Worm (Caenorhabditis elegans) whole organism, L4 larva: Measurements from ENCODE around the gene atad-3.

Experiments
- D1046.2 ChIP-seq: fragments of 200-800 bp; sonication (Bioruptor generic); IDR thresholded peaks from 2 replicates; pipeline ENCODE4 v1.3.6; 2022; ENCODE audit warnings: missing genetic modification characterization, missing compliant biosample characterization
- ZK337.2 ChIP-seq: fragments of 200-800 bp; sonication (Bioruptor generic); IDR thresholded peaks from 2 replicates; pipeline ENCODE4 v1.3.6; 2022; ENCODE audit warnings: missing genetic modification reagents, missing genetic modification characterization, missing compliant biosample characterization
- aha-1 ChIP-seq: fragments of 150-350 bp; peaks from one replicate; lab custom pipeline; 2014; ENCODE audit warnings: missing biosample characterization, missing genetic modification characterization
- arid-1 ChIP-seq: fragments of 200-800 bp; sonication (Bioruptor generic); conservative IDR thresholded peaks from 2 replicates; pipeline ENCODE4 v1.3.6; 2022; ENCODE audit warnings: missing genetic modification reagents, missing genetic modification characterization, missing compliant biosample characterization
- attf-4 ChIP-seq: sonication (generic microtip); optimal IDR thresholded peaks from 3 replicates; lab custom pipeline; 2017; ENCODE audit warnings: missing biosample characterization, missing genetic modification characterization
- ceh-32 ChIP-seq: sonication (generic microtip); optimal IDR thresholded peaks from 2 replicates; lab custom pipeline; 2016; ENCODE audit warnings: mild to moderate bottlenecking, missing genetic modification characterization, missing compliant biosample characterization; ENCODE audit not compliant: poor library complexity
- cey-2 ChIP-seq: sonication (generic microtip); optimal IDR thresholded peaks from 3 replicates; lab custom pipeline; 2017; ENCODE audit warnings: missing genetic modification characterization, mild to moderate bottlenecking, missing compliant biosample characterization, antibody characterized with exemption, borderline replicate concordance; ENCODE audit not compliant: insufficient read depth
- ctbp-1 ChIP-seq: fragments of 200-800 bp; sonication (Bioruptor generic); IDR thresholded peaks from 2 replicates; pipeline ENCODE4 v1.3.6; 2022; ENCODE audit warnings: missing genetic modification reagents, missing genetic modification characterization, missing compliant biosample characterization
- daf-16 ChIP-seq, 3 experiments: sonication (generic microtip); optimal IDR thresholded peaks; 2 replicates each; lab custom pipeline; 2016 to 2017; ENCODE audit warnings: missing genetic modification characterization in 3 of 3, missing genetic modification reagents in 3 of 3, mild to moderate bottlenecking in 2 of 3, missing compliant biosample characterization in 2 of 3, missing biosample characterization in 1 of 3, moderate library complexity in 1 of 3
- daf-19 ChIP-seq: fragments of 200-800 bp; sonication (Bioruptor generic); conservative IDR thresholded peaks from 2 replicates; pipeline ENCODE4 v1.3.6; 2022; ENCODE audit warnings: missing genetic modification characterization, missing compliant biosample characterization
- daf-8 ChIP-seq: fragments of 200-800 bp; sonication (Bioruptor generic); IDR thresholded peaks from 2 replicates; pipeline ENCODE4 v1.3.6; 2022; ENCODE audit warnings: missing genetic modification characterization, missing compliant biosample characterization
- dmd-6 ChIP-seq: fragments of 200-800 bp; sonication (Bioruptor generic); IDR thresholded peaks from 2 replicates; pipeline ENCODE4 v1.3.6; 2022; ENCODE audit warnings: missing genetic modification reagents, missing genetic modification characterization, missing compliant biosample characterization
- dmd-9 ChIP-seq: fragments of 200-800 bp; sonication (Bioruptor generic); IDR thresholded peaks from 2 replicates; pipeline ENCODE4 v1.3.6; 2022; ENCODE audit warnings: missing genetic modification reagents, missing genetic modification characterization, missing compliant biosample characterization
- egl-43 ChIP-seq: fragments of 200-800 bp; sonication (Bioruptor generic); IDR thresholded peaks from 2 replicates; pipeline ENCODE4 v1.3.6; 2022; ENCODE audit warnings: missing genetic modification reagents, missing genetic modification characterization, missing compliant biosample characterization
- hif-1 ChIP-seq, 2 experiments: sonication (generic microtip); optimal IDR thresholded peaks; 2 replicates each; lab custom pipeline; 2016 to 2017; ENCODE audit warnings: missing compliant biosample characterization in 2 of 2, missing genetic modification characterization in 2 of 2, missing genetic modification reagents in 2 of 2, missing genotype in 2 of 2, mild to moderate bottlenecking in 1 of 2
- hmg-1.1 ChIP-seq: fragments of 200-800 bp; sonication (Bioruptor generic); IDR thresholded peaks from 2 replicates; pipeline ENCODE4 v1.3.6; 2022; ENCODE audit warnings: missing genetic modification reagents, missing genetic modification characterization, missing compliant biosample characterization
- lin-38 ChIP-seq: fragments of 200-800 bp; sonication (Bioruptor generic); IDR thresholded peaks from 2 replicates; pipeline ENCODE4 v1.3.6; 2022; ENCODE audit warnings: missing genetic modification reagents, missing genetic modification characterization, missing compliant biosample characterization
- lsy-2 ChIP-seq, 2 experiments: fragments of 150-350 bp in 1 of 2; sonication (generic microtip) in 1 of 2; optimal IDR thresholded peaks; 2 replicates each; lab custom pipeline; 2014 to 2017; ENCODE audit warnings: missing biosample characterization in 2 of 2, missing genetic modification characterization in 2 of 2
- madf-5 ChIP-seq, 2 experiments: fragments of 200-800 bp; sonication (Bioruptor generic); IDR thresholded peaks; 2 replicates each; pipeline ENCODE4 v1.3.6; 2022; ENCODE audit warnings: missing compliant biosample characterization in 2 of 2, missing genetic modification characterization in 2 of 2
- madf-9 ChIP-seq: fragments of 200-800 bp; sonication (Bioruptor generic); conservative IDR thresholded peaks from 2 replicates; pipeline ENCODE4 v1.3.6; 2022; ENCODE audit warnings: missing genetic modification reagents, missing genetic modification characterization, missing compliant biosample characterization
- mep-1 ChIP-seq: fragments of 150-350 bp; sonication (generic microtip); optimal IDR thresholded peaks from 3 replicates; lab custom pipeline; 2014; ENCODE audit warnings: missing biosample characterization, missing genetic modification characterization
- mes-2 ChIP-seq: sonication (generic microtip); optimal IDR thresholded peaks from 2 replicates; lab custom pipeline; 2016; ENCODE audit warnings: missing genotype, mild to moderate bottlenecking, missing genetic modification characterization, missing compliant biosample characterization; ENCODE audit not compliant: poor library complexity, severe bottlenecking
- mxl-2 ChIP-seq: fragments of 200-800 bp; sonication (Bioruptor generic); conservative IDR thresholded peaks from 2 replicates; pipeline ENCODE4 v1.3.6; 2022; ENCODE audit warnings: missing genetic modification reagents, missing genetic modification characterization, missing compliant biosample characterization
- nhr-10 ChIP-seq: fragments of 150-350 bp; optimal IDR thresholded peaks from 2 replicates; lab custom pipeline; 2014; ENCODE audit warnings: missing biosample characterization, missing genetic modification characterization
- nhr-42 ChIP-seq: fragments of 200-800 bp; sonication (Bioruptor generic); IDR thresholded peaks from 2 replicates; pipeline ENCODE4 v1.3.6; 2022; ENCODE audit warnings: missing genetic modification characterization, missing compliant biosample characterization
- nhr-76 ChIP-seq: fragments of 150-350 bp; optimal IDR thresholded peaks from 2 replicates; lab custom pipeline; 2014; ENCODE audit warnings: missing biosample characterization, missing genetic modification characterization
- nhr-77 ChIP-seq: fragments of 150-350 bp; optimal IDR thresholded peaks from 2 replicates; lab custom pipeline; 2014; ENCODE audit warnings: missing biosample characterization, missing genetic modification characterization
- unc-62 ChIP-seq, 3 experiments: fragments of 150-350 bp in 1 of 3; sonication (generic microtip); optimal IDR thresholded peaks in 2 of 3; peaks in 1 of 3; 1 replicate in 1 of 3; 2 replicates in 2 of 3; lab custom pipeline; 2014 to 2017; ENCODE audit warnings: missing biosample characterization in 3 of 3, missing genetic modification characterization in 3 of 3, missing genetic modification reagents in 3 of 3, missing genotype in 1 of 3
- vab-7 ChIP-seq: fragments of 200-800 bp; sonication (Bioruptor generic); IDR thresholded peaks from 2 replicates; pipeline ENCODE4 v1.3.6; 2022; ENCODE audit warnings: missing genetic modification reagents, missing genetic modification characterization, missing compliant biosample characterization
- zag-1 ChIP-seq: fragments of 150-350 bp; optimal IDR thresholded peaks from 2 replicates; lab custom pipeline; 2014; ENCODE audit warnings: missing biosample characterization, missing genetic modification characterization
- zip-2 ChIP-seq: fragments of 150-350 bp; optimal IDR thresholded peaks from 2 replicates; lab custom pipeline; 2014; ENCODE audit warnings: missing biosample characterization, missing genetic modification characterization
- ztf-7 ChIP-seq: fragments of 150-350 bp; optimal IDR thresholded peaks from 2 replicates; lab custom pipeline; 2014; ENCODE audit warnings: missing biosample characterization, missing genetic modification characterization

The atad-3 gene

DNA sequence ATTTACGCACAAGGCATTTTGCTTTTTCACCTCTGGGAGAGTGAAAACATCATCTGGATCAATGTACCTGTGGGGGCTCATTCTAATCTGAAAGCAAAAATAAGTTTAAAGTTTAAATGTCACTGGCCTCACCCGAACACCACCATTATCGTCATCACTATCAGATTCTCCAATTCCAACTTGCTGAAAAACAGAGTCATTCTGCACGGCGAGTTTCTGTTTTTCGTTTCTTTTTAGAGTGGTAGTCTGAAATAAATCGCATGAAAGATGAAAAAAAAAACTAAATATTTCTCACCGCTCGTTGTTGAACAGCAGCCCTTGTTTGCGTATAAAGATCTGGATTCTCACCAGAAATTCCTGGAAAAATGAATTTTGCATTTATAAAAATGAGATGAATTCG is 1.6 kb upstream of the atad-3 start:
- TF ChIP-seq arid-1 (GFP tag; lab: Robert Waterston, UW) (no peak), madf-5 (GFP tag; IDR thresholded peaks at IDR 0.05; lab: Robert Waterston, UW) (0 out of 4 replicates have a peak, but pooled peaks of 1 of the 2 experiments have one; percentile 47), daf-19 (GFP tag; lab: Robert Waterston, UW) (0 out of 2 replicates have a peak, but pooled peaks have one; percentile 65), lin-38 (0 out of 2 replicates have a peak, but pooled peaks have one; percentile 4)

DNA sequence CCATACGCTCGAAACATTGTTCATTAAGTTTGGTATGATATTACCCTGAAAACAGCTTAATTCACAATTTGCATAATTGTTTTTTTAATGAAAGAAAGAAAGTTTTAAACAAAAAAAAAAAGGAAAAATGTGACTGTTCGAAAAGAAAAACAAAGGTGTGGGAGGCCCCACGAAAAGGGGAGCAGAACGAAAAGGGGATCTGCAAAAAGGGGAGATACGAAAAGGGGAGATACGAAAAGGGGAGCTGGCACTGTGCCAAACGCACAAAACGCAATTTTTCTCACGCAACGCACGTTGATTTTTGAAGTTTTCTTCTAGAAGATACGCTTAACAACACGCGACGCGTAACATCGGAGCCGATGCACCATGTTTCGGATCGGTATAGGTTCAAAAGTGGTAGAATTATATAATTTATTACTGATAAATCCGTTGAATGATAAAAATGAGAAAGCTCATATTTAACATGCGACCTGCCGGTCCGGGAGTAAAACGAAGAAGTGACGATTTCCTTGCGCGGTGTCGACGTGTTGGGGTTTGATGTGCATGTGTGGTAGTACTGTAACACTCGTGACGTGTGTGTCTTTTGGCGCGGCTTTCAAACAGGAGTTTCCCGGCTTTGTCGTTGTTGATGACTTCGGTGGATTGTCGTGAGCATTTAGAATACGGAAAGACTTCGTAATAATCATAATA is 1.1 kb upstream of the atad-3 start, which contains the start of gene nrde-2:
nrde-2 (minus strand) TSS at position 45 of the 690 bp plus-strand sequence.
- TF ChIP-seq mes-2 (tag; lab: Kevin White, UChicago), result peak; percentile 72
- TF ChIP-seq dmd-6 (GFP tag; lab: Robert Waterston, UW), result 0 out of 2 replicates have a peak, but pooled peaks have one; percentile 26
- TF ChIP-seq ZK337.2 (GFP tag; lab: Robert Waterston, UW), result 0 out of 2 replicates have a peak, but pooled peaks have one; percentile 9
- 0 out of 2 replicates have a peak, but pooled peaks have one; percentile 43 for TF ChIP-seq madf-9 (GFP tag; lab: Robert Waterston, UW)
- TF ChIP-seq hmg-1.1 (GFP tag; lab: Robert Waterston, UW), result 0 out of 2 replicates have a peak, but pooled peaks have one; percentile 33
- peak; percentile 66; the same call in 1 of the 2 replicates for TF ChIP-seq D1046.2
- peak; percentile 12; the same call in 1 of the 2 replicates for TF ChIP-seq nhr-42
- TF ChIP-seq egl-43 (GFP tag; lab: Robert Waterston, UW), result peak; percentile 37; the same call in 1 of the 2 replicates

DNA sequence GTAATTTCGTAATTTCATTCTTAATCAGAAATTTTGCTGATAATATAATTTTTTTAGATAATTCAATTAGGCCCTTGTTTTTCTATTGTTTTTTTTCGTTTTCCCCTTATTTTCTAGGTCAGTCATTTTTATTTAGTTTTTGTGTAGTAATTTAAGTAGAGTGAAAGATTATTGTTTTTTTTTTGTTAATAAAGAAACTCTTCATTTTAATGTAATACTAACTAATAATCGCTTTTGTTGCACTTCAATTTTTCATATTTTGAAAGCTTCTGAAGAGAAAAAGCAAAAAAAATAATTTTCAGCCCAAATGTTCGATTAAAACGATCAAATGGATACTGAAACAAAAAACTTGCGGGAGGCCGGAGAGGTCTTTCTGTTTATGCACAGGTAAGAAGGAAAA is 2.2 kb downstream of the atad-3 start, which contains the start of gene F54B3.1:
F54B3.1 (plus strand) TSS at position 301 of the 400 bp plus-strand sequence.
- TF ChIP-seq vab-7 (GFP tag; lab: Robert Waterston, UW), result no peak
- TF ChIP-seq hif-1 (tag; optimal IDR thresholded peaks at IDR 0.05; lab: Kevin White, UChicago), result no peak
- no peak for TF ChIP-seq cey-2 (tag; lab: Kevin White, UChicago)
- no peak for TF ChIP-seq lsy-2 (tag; optimal IDR thresholded peaks at IDR 0.05; lab: Kevin White, UChicago)
- no peak for TF ChIP-seq madf-9 (GFP tag; lab: Robert Waterston, UW)
- no peak for TF ChIP-seq ceh-32 (tag; lab: Kevin White, UChicago)
- no peak for TF ChIP-seq nhr-77 (tag; lab: Kevin White, UChicago)
- no peak for TF ChIP-seq dmd-9 (GFP tag; lab: Robert Waterston, UW)
- TF ChIP-seq ztf-7 (tag; lab: Kevin White, UChicago), result no peak

DNA sequence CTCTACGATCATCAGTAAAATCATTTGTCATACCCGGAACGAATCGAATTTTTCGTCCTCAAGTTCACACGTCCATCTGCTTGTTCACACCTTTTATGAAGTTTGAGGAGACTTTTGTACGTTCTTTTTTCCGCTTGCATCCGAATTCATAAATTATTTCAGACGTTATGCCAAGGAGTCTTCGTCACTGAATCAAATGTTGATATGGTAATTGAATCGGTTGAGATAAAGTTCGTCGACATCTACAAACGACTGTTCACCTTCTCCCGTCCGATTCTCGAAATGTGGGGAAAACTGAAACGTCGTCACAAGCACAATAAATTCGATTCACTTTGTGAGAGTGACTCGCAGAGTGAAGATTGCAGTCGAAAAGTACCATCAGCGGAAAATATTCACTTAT is 3.3 kb downstream of the atad-3 start:
- no peak for TF ChIP-seq ctbp-1
- TF ChIP-seq aha-1, result peak; percentile 92

DNA sequence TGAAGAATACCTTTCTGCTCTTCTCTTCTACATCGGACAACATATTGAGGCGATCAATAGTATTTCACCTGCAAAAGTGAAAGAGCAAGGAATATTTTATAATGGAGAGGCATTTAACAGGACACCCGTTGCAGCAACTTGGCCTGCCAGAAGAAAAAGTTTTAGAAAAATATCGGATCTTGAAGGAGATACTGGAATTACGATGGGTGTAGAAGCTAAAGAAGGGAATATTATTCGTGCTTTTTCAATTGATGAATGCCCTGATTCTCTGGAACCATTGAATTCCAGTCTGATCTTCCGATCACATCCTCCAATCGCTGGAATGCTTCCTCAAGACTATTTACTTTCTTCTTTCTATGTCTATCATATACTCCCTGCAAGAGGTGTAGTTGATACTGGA is 12.5 kb downstream of the atad-3 start:
- TF ChIP-seq zag-1 (no peak), unc-62 (GFP tag; optimal IDR thresholded peaks at IDR 0.05 in 1 of 2; lab: Kevin White, UChicago) (peak in 1 of 2 experiments; percentile 95), unc-62 (tag; optimal IDR thresholded peaks at IDR 0.05; lab: Kevin White, UChicago) (no peak)

DNA sequence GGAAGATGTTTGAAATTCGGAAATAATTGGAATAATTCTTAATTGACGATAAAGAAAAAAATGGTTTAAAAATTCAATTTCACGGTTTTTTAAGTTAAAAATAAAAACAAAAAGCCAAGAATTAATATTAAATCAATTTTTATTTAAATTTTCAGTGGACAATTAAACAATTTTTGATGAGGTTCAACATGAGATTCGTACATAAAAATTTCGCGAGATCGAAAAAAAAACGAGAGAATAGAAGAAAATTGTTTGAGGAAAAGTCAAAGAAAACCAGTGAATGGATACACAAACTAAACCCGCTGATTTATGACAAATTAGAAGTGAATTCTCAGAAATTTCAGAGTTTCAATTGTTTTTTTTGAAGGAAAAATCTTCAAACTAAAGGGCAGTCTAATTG is 21.3 kb downstream of the atad-3 start, which contains the start of gene F54B3.2:
F54B3.2 (minus strand) TSS at position 101 of the 400 bp plus-strand sequence.
- TF ChIP-seq daf-8 (no peak), zag-1 (no peak), mep-1 (tag; lab: Kevin White, UChicago) (no peak), attf-4 (tag; lab: Kevin White, UChicago) (no peak), nhr-76 (no peak), nhr-77 (tag; lab: Kevin White, UChicago) (no peak), mxl-2 (GFP tag; lab: Robert Waterston, UW) (no peak), nhr-10 (tag; lab: Kevin White, UChicago) (no peak), zip-2 (tag; lab: Kevin White, UChicago) (no peak), daf-16 (GFP tag; optimal IDR thresholded peaks at IDR 0.05; lab: Kevin White, UChicago) (no peak), daf-16 (tag; optimal IDR thresholded peaks at IDR 0.05; lab: Kevin White, UChicago) (no peak), arid-1 (GFP tag; lab: Robert Waterston, UW) (no peak)
